Worm (Caenorhabditis elegans): ENCODE measurements around the gene T09A5.15.

DNA sequence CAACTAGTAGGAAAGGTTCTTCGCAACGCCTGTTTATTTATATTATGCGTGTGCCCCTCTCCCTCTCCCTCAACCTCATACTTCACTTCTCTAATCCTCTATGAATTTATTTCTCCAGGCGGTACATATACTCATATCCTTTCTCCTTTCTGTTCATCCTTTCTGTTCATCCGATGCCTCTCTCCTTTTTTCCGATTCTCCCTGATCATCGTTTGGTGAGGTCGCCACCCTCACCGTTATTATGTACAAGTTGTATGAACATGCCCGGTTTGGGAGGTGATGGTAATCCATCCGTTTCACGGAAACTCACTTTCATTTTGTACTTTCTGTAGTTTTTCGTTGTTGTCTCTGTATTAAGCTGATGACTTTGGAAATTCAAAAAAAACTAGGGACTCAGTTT, 18.1 kb upstream of the T09A5.15 start:
- TF ChIP-seq fkh-10 (GFP tag; optimal IDR thresholded peaks at IDR 0.05) (no peak), ahr-1 (tag; optimal IDR thresholded peaks at IDR 0.05) (no peak), ama-1 (optimal IDR thresholded peaks at IDR 0.05) (no peak), pqm-1 (tag; optimal IDR thresholded peaks at IDR 0.05) (no peak), hlh-8 (tag; optimal IDR thresholded peaks at IDR 0.05) (no peak), sdc-2 (tag; optimal IDR thresholded peaks at IDR 0.05) (no peak), ceh-18 (tag; optimal IDR thresholded peaks at IDR 0.05) (no peak), ets-4 (tag; optimal IDR thresholded peaks at IDR 0.05) (no peak), elt-2 (tag; optimal IDR thresholded peaks at IDR 0.05) (no peak), ceh-9 (tag; optimal IDR thresholded peaks at IDR 0.05) (no peak), tbx-2 (tag; optimal IDR thresholded peaks at IDR 0.05) (no peak), gmeb-2 (tag; optimal IDR thresholded peaks at IDR 0.05) (no peak), hlh-6 (tag; optimal IDR thresholded peaks at IDR 0.05) (no peak), T23F11.4 (GFP tag; optimal IDR thresholded peaks at IDR 0.05) (no peak)

Data from whole organism, late embryonic.